Worm (Caenorhabditis elegans) whole organism, young adult: Measurements from ENCODE around the gene ppm-1.G.

Source experiments
- ama-1 ChIP-seq, 3 experiments: fragments of 150-350 bp in 1 of 3; sonication (generic microtip) in 2 of 3; optimal IDR thresholded peaks; 2 replicates each; lab custom pipeline; 2014 to 2018; ENCODE audit warnings: missing biosample characterization in 2 of 3, missing genetic modification characterization in 2 of 3, missing genetic modification reagents in 2 of 3
- egl-44 ChIP-seq: fragments of 200-800 bp; sonication (Bioruptor generic); IDR thresholded peaks from 2 replicates; pipeline ENCODE4 v1.3.6; 2022; ENCODE audit warnings: missing genetic modification reagents, missing genetic modification characterization, missing compliant biosample characterization
- snpc-4 ChIP-seq, 5 experiments: fragments of 150-350 bp in 1 of 5; sonication (generic microtip) in 4 of 5; optimal IDR thresholded peaks; 2 replicates each; lab custom pipeline; 2014 to 2018; ENCODE audit warnings: missing genetic modification characterization in 5 of 5, missing biosample characterization in 3 of 5, antibody characterized with exemption in 2 of 5, mild to moderate bottlenecking in 2 of 5, missing compliant biosample characterization in 2 of 5, missing genotype in 2 of 5, moderate library complexity in 2 of 5, missing genetic modification reagents in 1 of 5
- ztf-26 ChIP-seq: sonication (generic microtip); optimal IDR thresholded peaks from 2 replicates; lab custom pipeline; 2017; ENCODE audit warnings: missing genetic modification characterization, missing compliant biosample characterization

DNA sequence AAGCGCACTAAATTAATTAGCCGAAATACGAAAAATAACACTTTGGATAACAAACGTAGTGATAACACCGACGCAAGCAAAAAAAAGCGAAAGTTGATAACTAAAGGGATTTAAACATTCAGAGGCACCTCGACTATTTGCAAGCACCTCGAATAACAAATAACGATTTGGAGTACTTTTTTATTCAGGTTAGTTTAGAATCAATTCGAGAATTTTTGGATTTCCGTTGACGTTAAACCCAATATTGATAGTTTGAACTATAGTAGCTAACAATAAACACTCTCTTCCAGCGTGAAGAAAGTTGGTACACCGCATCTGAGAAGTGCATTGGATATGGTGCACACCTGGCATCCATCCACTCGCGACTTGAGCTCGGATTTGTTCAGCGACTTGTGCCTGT, 41.8 kb downstream of the ppm-1.G start:
- TF ChIP-seq snpc-4 (GFP tag; optimal IDR thresholded peaks at IDR 0.05; lab: Kevin White, UChicago) (no peak), snpc-4 (tag; optimal IDR thresholded peaks at IDR 0.05; lab: Kevin White, UChicago) (no peak), ama-1 (optimal IDR thresholded peaks at IDR 0.05; lab: Kevin White, UChicago) (no peak), ama-1 (GFP tag; optimal IDR thresholded peaks at IDR 0.05; lab: Kevin White, UChicago) (no peak), ztf-26 (tag; lab: Kevin White, UChicago) (no peak), egl-44 (GFP tag; lab: Robert Waterston, UW) (no peak)
